Worm (Caenorhabditis elegans) whole organism, young adult: ENCODE measurements around the gene col-96.

Experiments
- B0019.2 ChIP-seq: fragments of 200-800 bp; sonication (Bioruptor generic); conservative IDR thresholded peaks from 2 replicates; pipeline ENCODE4 v1.3.6; 2022; ENCODE audit warnings: missing genetic modification reagents, missing genetic modification characterization, missing compliant biosample characterization
- B0035.1 ChIP-seq: sonication (generic microtip); optimal IDR thresholded peaks from 2 replicates; lab custom pipeline; 2016; ENCODE audit warnings: missing genetic modification characterization, mild to moderate bottlenecking, missing compliant biosample characterization, missing genotype, missing genetic modification reagents
- C06A6.2 ChIP-seq: fragments of 200-800 bp; sonication (Bioruptor generic); conservative IDR thresholded peaks from 2 replicates; pipeline ENCODE4 v1.3.6; 2022; ENCODE audit warnings: missing genetic modification characterization, missing compliant biosample characterization
- F23B12.7 ChIP-seq: sonication (generic microtip); optimal IDR thresholded peaks from 2 replicates; lab custom pipeline; 2017; ENCODE audit warnings: missing genetic modification characterization, mild to moderate bottlenecking, missing compliant biosample characterization, antibody characterized with exemption, moderate library complexity; ENCODE audit not compliant: insufficient read depth
- F33H1.4 ChIP-seq: fragments of 200-800 bp; sonication (Bioruptor generic); IDR thresholded peaks from 2 replicates; pipeline ENCODE4 v1.3.6; 2022; ENCODE audit warnings: missing genetic modification reagents, missing genetic modification characterization, missing compliant biosample characterization
- F39B2.1 ChIP-seq: fragments of 200-800 bp; sonication (Bioruptor generic); IDR thresholded peaks from 2 replicates; pipeline ENCODE4 v1.3.6; 2022; ENCODE audit warnings: missing genetic modification reagents, missing genetic modification characterization, missing compliant biosample characterization
- F55B11.4 ChIP-seq: sonication (generic microtip); optimal IDR thresholded peaks from 2 replicates; lab custom pipeline; 2016; ENCODE audit warnings: missing compliant biosample characterization, missing genetic modification characterization, borderline replicate concordance; ENCODE audit not compliant: insufficient read depth
- F57A8.1 ChIP-seq: fragments of 200-800 bp; sonication (Bioruptor generic); optimal IDR thresholded peaks from 2 replicates; lab custom pipeline; 2018; ENCODE audit warnings: mild to moderate bottlenecking, missing genetic modification characterization, moderate library complexity, missing compliant biosample characterization
- K11D2.4 ChIP-seq: fragments of 200-800 bp; sonication (Bioruptor generic); IDR thresholded peaks from 2 replicates; pipeline ENCODE4 v1.3.6; 2022; ENCODE audit warnings: missing genetic modification reagents, missing genetic modification characterization, missing compliant biosample characterization
- T26A5.8 ChIP-seq: sonication (generic microtip); optimal IDR thresholded peaks from 2 replicates; lab custom pipeline; 2016; ENCODE audit warnings: missing genetic modification characterization, missing compliant biosample characterization
- Y53F4B.3 ChIP-seq: fragments of 200-800 bp; sonication (Bioruptor generic); IDR thresholded peaks from 2 replicates; pipeline ENCODE4 v1.3.6; 2022; ENCODE audit warnings: missing genetic modification reagents, missing genetic modification characterization, missing compliant biosample characterization
- Y56A3A.18 ChIP-seq: fragments of 200-800 bp; sonication (Bioruptor generic); IDR thresholded peaks from 2 replicates; pipeline ENCODE4 v1.3.6; 2022; ENCODE audit warnings: missing genetic modification reagents, missing genetic modification characterization, missing compliant biosample characterization
- Y67H2A.10 ChIP-seq: fragments of 200-800 bp; sonication (Bioruptor generic); conservative IDR thresholded peaks from 2 replicates; pipeline ENCODE4 v1.3.6; 2022; ENCODE audit warnings: missing genetic modification reagents, missing genetic modification characterization, missing compliant biosample characterization
- akir-1 ChIP-seq: fragments of 200-800 bp; sonication (Bioruptor generic); optimal IDR thresholded peaks from 2 replicates; lab custom pipeline; 2018; ENCODE audit warnings: mild to moderate bottlenecking, missing genetic modification characterization, moderate library complexity, missing compliant biosample characterization
- aptf-2 ChIP-seq: fragments of 200-800 bp; sonication (Bioruptor generic); conservative IDR thresholded peaks from 2 replicates; pipeline ENCODE4 v1.3.6; 2022; ENCODE audit warnings: missing genetic modification reagents, missing genetic modification characterization, missing compliant biosample characterization
- attf-3 ChIP-seq: fragments of 200-800 bp; sonication (Bioruptor generic); conservative IDR thresholded peaks from 2 replicates; pipeline ENCODE4 v1.3.6; 2022; ENCODE audit warnings: missing genetic modification reagents, missing genetic modification characterization, missing compliant biosample characterization
- bed-1 ChIP-seq: fragments of 200-800 bp; sonication (Bioruptor generic); IDR thresholded peaks from 2 replicates; pipeline ENCODE4 v1.3.6; 2022; ENCODE audit warnings: missing genetic modification reagents, missing genetic modification characterization, missing compliant biosample characterization
- bed-2 ChIP-seq: fragments of 200-800 bp; sonication (Bioruptor generic); IDR thresholded peaks from 2 replicates; pipeline ENCODE4 v1.3.6; 2022; ENCODE audit warnings: missing genetic modification reagents, missing genetic modification characterization, missing compliant biosample characterization
- ccch-3 ChIP-seq: fragments of 200-800 bp; sonication (Bioruptor generic); optimal IDR thresholded peaks from 2 replicates; lab custom pipeline; 2018; ENCODE audit warnings: mild to moderate bottlenecking, missing genetic modification characterization, missing compliant biosample characterization
- cebp-1 ChIP-seq, 2 experiments: fragments of 200-800 bp in 1 of 2; sonication (Bioruptor generic) in 1 of 2; sonication (generic microtip) in 1 of 2; IDR thresholded peaks in 1 of 2; optimal IDR thresholded peaks in 1 of 2; 2 replicates each; pipeline versions ENCODE4 v1.3.6 to Lab custom; 2017 to 2022; ENCODE audit warnings: missing compliant biosample characterization in 2 of 2, missing genetic modification characterization in 2 of 2, mild to moderate bottlenecking in 1 of 2, missing genetic modification reagents in 1 of 2, moderate library complexity in 1 of 2
- ceh-40 ChIP-seq: fragments of 200-800 bp; sonication (Bioruptor generic); IDR thresholded peaks from 2 replicates; pipeline ENCODE4 v1.3.6; 2022; ENCODE audit warnings: missing genetic modification characterization, missing compliant biosample characterization
- ceh-58 ChIP-seq: fragments of 200-800 bp; sonication (Bioruptor generic); IDR thresholded peaks from 2 replicates; pipeline ENCODE4 v1.3.6; 2022; ENCODE audit warnings: missing genetic modification characterization, missing compliant biosample characterization
- ceh-91 ChIP-seq: fragments of 200-800 bp; sonication (Bioruptor generic); IDR thresholded peaks from 2 replicates; pipeline ENCODE4 v1.3.6; 2022; ENCODE audit warnings: missing genetic modification reagents, missing genetic modification characterization, missing compliant biosample characterization
- dpl-1 ChIP-seq: fragments of 150-350 bp; optimal IDR thresholded peaks from 2 replicates; lab custom pipeline; 2014; ENCODE audit warnings: missing biosample characterization, missing genetic modification reagents, missing genetic modification characterization
- efl-1 ChIP-seq: fragments of 150-350 bp; optimal IDR thresholded peaks from 2 replicates; lab custom pipeline; 2014; ENCODE audit warnings: missing biosample characterization, missing genetic modification reagents, missing genetic modification characterization
- egl-18 ChIP-seq: fragments of 200-800 bp; sonication (Bioruptor generic); IDR thresholded peaks from 2 replicates; pipeline ENCODE4 v1.3.6; 2022; ENCODE audit warnings: missing genetic modification reagents, missing genetic modification characterization, missing compliant biosample characterization
- ekl-4 ChIP-seq: fragments of 200-800 bp; sonication (Bioruptor generic); IDR thresholded peaks from 2 replicates; pipeline ENCODE4 v1.3.6; 2022; ENCODE audit warnings: missing genetic modification reagents, missing genetic modification characterization, missing compliant biosample characterization
- ets-4 ChIP-seq: fragments of 200-800 bp; sonication (Bioruptor generic); optimal IDR thresholded peaks from 2 replicates; lab custom pipeline; 2018; ENCODE audit warnings: mild to moderate bottlenecking, missing genetic modification characterization, missing compliant biosample characterization
- lsl-1 ChIP-seq: fragments of 200-800 bp; sonication (Bioruptor generic); optimal IDR thresholded peaks from 2 replicates; lab custom pipeline; 2018; ENCODE audit warnings: mild to moderate bottlenecking, missing genetic modification characterization, moderate library complexity, missing compliant biosample characterization
- madf-3 ChIP-seq: fragments of 200-800 bp; sonication (Bioruptor generic); IDR thresholded peaks from 2 replicates; pipeline ENCODE4 v1.3.6; 2022; ENCODE audit warnings: missing genetic modification reagents, missing genetic modification characterization, missing compliant biosample characterization
- madf-6 ChIP-seq: fragments of 200-800 bp; sonication (Bioruptor generic); IDR thresholded peaks from 2 replicates; pipeline ENCODE4 v1.3.6; 2022; ENCODE audit warnings: missing genetic modification reagents, missing genetic modification characterization, missing compliant biosample characterization
- mes-4 ChIP-seq: sonication (generic microtip); optimal IDR thresholded peaks from 2 replicates; lab custom pipeline; 2016; ENCODE audit warnings: missing genotype, missing genetic modification characterization, missing compliant biosample characterization
- mxl-1 ChIP-seq: sonication (generic microtip); optimal IDR thresholded peaks from 2 replicates; lab custom pipeline; 2016; ENCODE audit warnings: missing genetic modification characterization, missing compliant biosample characterization
- nhr-120 ChIP-seq: fragments of 200-800 bp; sonication (Bioruptor generic); IDR thresholded peaks from 2 replicates; pipeline ENCODE4 v1.3.6; 2022; ENCODE audit warnings: missing genetic modification characterization, missing compliant biosample characterization
- pha-4 ChIP-seq: fragments of 150-350 bp; sonication (generic microtip); optimal IDR thresholded peaks from 2 replicates; lab custom pipeline; 2014; ENCODE audit warnings: missing biosample characterization, missing genetic modification reagents, missing genetic modification characterization
- rec-8 ChIP-seq, 2 experiments: sonication (generic microtip); optimal IDR thresholded peaks; 2 replicates each; lab custom pipeline; 2016; ENCODE audit warnings: mild to moderate bottlenecking in 2 of 2, missing genetic modification characterization in 2 of 2, missing genetic modification reagents in 2 of 2, missing genotype in 2 of 2, missing biosample characterization in 1 of 2, missing compliant biosample characterization in 1 of 2, moderate library complexity in 1 of 2
- repo-1 ChIP-seq: sonication (generic microtip); optimal IDR thresholded peaks from 2 replicates; lab custom pipeline; 2017; ENCODE audit warnings: mild to moderate bottlenecking, missing genetic modification characterization, missing compliant biosample characterization
- snpc-3.4 ChIP-seq: sonication (generic microtip); optimal IDR thresholded peaks from 2 replicates; lab custom pipeline; 2017; ENCODE audit warnings: missing genetic modification characterization, mild to moderate bottlenecking, missing compliant biosample characterization, antibody characterized with exemption, moderate library complexity, missing genotype, missing genetic modification reagents
- snpc-4 ChIP-seq, 5 experiments: fragments of 150-350 bp in 1 of 5; sonication (generic microtip) in 4 of 5; optimal IDR thresholded peaks; 2 replicates each; lab custom pipeline; 2014 to 2018; ENCODE audit warnings: missing genetic modification characterization in 5 of 5, missing biosample characterization in 3 of 5, antibody characterized with exemption in 2 of 5, mild to moderate bottlenecking in 2 of 5, missing compliant biosample characterization in 2 of 5, missing genotype in 2 of 5, moderate library complexity in 2 of 5, missing genetic modification reagents in 1 of 5
- xnd-1 ChIP-seq: sonication (generic microtip); optimal IDR thresholded peaks from 2 replicates; lab custom pipeline; 2016; ENCODE audit warnings: missing genotype, missing genetic modification reagents, missing genetic modification characterization, missing compliant biosample characterization
- zim-3 ChIP-seq: sonication (generic microtip); optimal IDR thresholded peaks from 2 replicates; lab custom pipeline; 2017; ENCODE audit warnings: mild to moderate bottlenecking, missing genetic modification characterization, moderate library complexity, missing compliant biosample characterization
- ztf-28 ChIP-seq: fragments of 200-800 bp; sonication (Bioruptor generic); IDR thresholded peaks from 2 replicates; pipeline ENCODE4 v1.3.6; 2022; ENCODE audit warnings: missing genetic modification reagents, missing genetic modification characterization, missing compliant biosample characterization

col-96 gene

ce11 chrIII:11706665-11707064 lies at the start of gene col-96:
Gene col-96 (minus strand): TSS chrIII:11706765.
- no peak for TF ChIP-seq repo-1 (tag; lab: Kevin White, UChicago)
- TF ChIP-seq aptf-2 (GFP tag; lab: Robert Waterston, UW): no peak
- no peak for TF ChIP-seq mes-4 (tag; lab: Kevin White, UChicago)
- TF ChIP-seq bed-1 (GFP tag; lab: Robert Waterston, UW): no peak
- no peak for TF ChIP-seq xnd-1
- TF ChIP-seq akir-1 (GFP tag; lab: Kevin White, UChicago): no peak
- TF ChIP-seq snpc-3.4: no peak
- no peak for TF ChIP-seq nhr-120 (GFP tag; lab: Robert Waterston, UW)
- TF ChIP-seq ceh-91 (GFP tag; lab: Robert Waterston, UW): no peak
- no peak for TF ChIP-seq F23B12.7 (tag; lab: Kevin White, UChicago)
- TF ChIP-seq ekl-4: no peak
- TF ChIP-seq ets-4 (GFP tag; lab: Kevin White, UChicago): no peak
- TF ChIP-seq pha-4 (tag; lab: Kevin White, UChicago): no peak
- no peak for TF ChIP-seq lsl-1 (GFP tag; lab: Kevin White, UChicago)
- no peak for TF ChIP-seq Y67H2A.10 (GFP tag; lab: Robert Waterston, UW)

ce11 chrIII:11750817-11751216 lies 44.3 kb upstream of the col-96 start:
- TF ChIP-seq F33H1.4 (GFP tag; lab: Robert Waterston, UW): 0 out of 2 replicates have a peak, but pooled peaks have one; percentile 18
- peak; percentile 50 for TF ChIP-seq lsl-1 (GFP tag; lab: Kevin White, UChicago)
- no peak for TF ChIP-seq F57A8.1 (GFP tag; lab: Kevin White, UChicago)
- TF ChIP-seq dpl-1 (GFP tag; lab: Kevin White, UChicago): no peak
- peak; percentile 56; the same call in 1 of the 2 replicates for TF ChIP-seq ceh-91 (GFP tag; lab: Robert Waterston, UW)
- TF ChIP-seq ztf-28 (GFP tag; lab: Robert Waterston, UW): no peak
- peak; percentile 59 for TF ChIP-seq madf-6 (GFP tag; lab: Robert Waterston, UW)

- no peak for TF ChIP-seq efl-1 (GFP tag; lab: Kevin White, UChicago)
- no peak for TF ChIP-seq T26A5.8
- TF ChIP-seq F39B2.1 (GFP tag; lab: Robert Waterston, UW): no peak
- 0 out of 2 replicates have a peak, but pooled peaks have one; percentile 21 for TF ChIP-seq K11D2.4 (GFP tag; lab: Robert Waterston, UW)
Observed at ce11 chrIII:11750232-11750631, 43.7 kb upstream of the col-96 start.

ce11 chrIII:11746718-11747117 lies 40.2 kb upstream of the col-96 start, which contains the start of gene mrt-2:
Gene mrt-2 (plus strand): TSS chrIII:11746766.
- TF ChIP-seq dpl-1 (GFP tag; lab: Kevin White, UChicago) (peak; percentile 55), egl-18 (GFP tag; lab: Robert Waterston, UW) (no peak), snpc-4 (GFP tag; optimal IDR thresholded peaks at IDR 0.05; lab: Kevin White, UChicago) (no peak), snpc-4 (tag; optimal IDR thresholded peaks at IDR 0.05; lab: Kevin White, UChicago) (peak in 1 of 4 experiments; percentile 21), cebp-1 (GFP tag; IDR thresholded peaks at IDR 0.05; lab: Robert Waterston, UW) (no peak), cebp-1 (tag; optimal IDR thresholded peaks at IDR 0.05; lab: Kevin White, UChicago) (peak; percentile 52), F55B11.4 (tag; lab: Kevin White, UChicago) (no peak), Y56A3A.18 (GFP tag; lab: Robert Waterston, UW) (no peak), ceh-40 (GFP tag; lab: Robert Waterston, UW) (no peak), ccch-3 (GFP tag; lab: Kevin White, UChicago) (no peak), ceh-58 (no peak), B0019.2 (GFP tag; lab: Robert Waterston, UW) (no peak), ztf-28 (GFP tag; lab: Robert Waterston, UW) (no peak), attf-3 (GFP tag; lab: Robert Waterston, UW) (no peak), mxl-1 (tag; lab: Kevin White, UChicago) (no peak), bed-2 (0 out of 2 replicates have a peak, but pooled peaks have one; percentile 46), B0035.1 (no peak), C06A6.2 (GFP tag; lab: Robert Waterston, UW) (no peak), xnd-1 (no peak), Y53F4B.3 (no peak), zim-3 (no peak), madf-3 (0 out of 2 replicates have a peak, but pooled peaks have one; percentile 39), rec-8 (tag; optimal IDR thresholded peaks at IDR 0.05; lab: Kevin White, UChicago) (peak in 1 of 2 experiments; percentile 18)
